Worm (Caenorhabditis elegans): ENCODE data around the gene F45H10.2.

F45H10.2 gene

ce11 chrII:13454839-13455238 is 38.0 kb downstream of the F45H10.2 start:
- TF ChIP-seq ceh-48 (tag; optimal IDR thresholded peaks at IDR 0.05) (peak; percentile 26), ceh-2 (tag; optimal IDR thresholded peaks at IDR 0.05) (no peak), fax-1 (tag; optimal IDR thresholded peaks at IDR 0.05) (no peak)

ce11 chrII:13451321-13451720 is 41.5 kb downstream of the F45H10.2 start:
- TF ChIP-seq nhr-232 (tag; optimal IDR thresholded peaks at IDR 0.05): no peak
- TF ChIP-seq elt-4 (tag; optimal IDR thresholded peaks at IDR 0.05): peak; percentile 30

ce11 chrII:13447668-13448067 is 45.2 kb downstream of the F45H10.2 start:
- TF ChIP-seq syd-9 (tag; optimal IDR thresholded peaks at IDR 0.05) (no peak), unc-55 (GFP tag; optimal IDR thresholded peaks at IDR 0.05) (peak; percentile 74), K09A11.1 (tag; optimal IDR thresholded peaks at IDR 0.05; ENCODE audit: insufficient read depth) (peak; percentile 31), hlh-30 (tag; optimal IDR thresholded peaks at IDR 0.05; ENCODE audit: insufficient read depth) (peak; percentile 95), elt-2 (tag; optimal IDR thresholded peaks at IDR 0.05) (peak; percentile 45), F13H6.1 (tag; optimal IDR thresholded peaks at IDR 0.05) (no peak), lim-6 (tag; optimal IDR thresholded peaks at IDR 0.05) (no peak), ceh-31 (tag; optimal IDR thresholded peaks at IDR 0.05) (peak; percentile 20), tbx-2 (tag; optimal IDR thresholded peaks at IDR 0.05) (peak; percentile 43), ceh-22 (tag; optimal IDR thresholded peaks at IDR 0.05) (no peak), nfya-1 (tag; optimal IDR thresholded peaks at IDR 0.05) (peak; percentile 74), ceh-18 (tag; optimal IDR thresholded peaks at IDR 0.05) (peak; percentile 29), unc-42 (tag; optimal IDR thresholded peaks at IDR 0.05) (peak; percentile 55)

- TF ChIP-seq elt-2 (tag; optimal IDR thresholded peaks at IDR 0.05): no peak
- no peak for TF ChIP-seq pax-1 (tag; optimal IDR thresholded peaks at IDR 0.05)
- no peak for TF ChIP-seq ets-4 (tag; optimal IDR thresholded peaks at IDR 0.05)
- no peak for TF ChIP-seq sox-4 (tag; optimal IDR thresholded peaks at IDR 0.05)
- no peak for TF ChIP-seq ceh-14 (tag; optimal IDR thresholded peaks at IDR 0.05)
- TF ChIP-seq nfya-1 (tag; optimal IDR thresholded peaks at IDR 0.05): no peak
- TF ChIP-seq hlh-15 (tag; optimal IDR thresholded peaks at IDR 0.05): no peak
- TF ChIP-seq tbx-2 (tag; optimal IDR thresholded peaks at IDR 0.05): no peak
Observed at ce11 chrII:13447166-13447643, 45.6 kb downstream of the F45H10.2 start, which contains the start of gene tbc-14. tbc-14 (minus strand) TSS chrII:13447593.

ce11 chrII:13446597-13446996 is 46.3 kb downstream of the F45H10.2 start:
- TF ChIP-seq ref-2 (tag; optimal IDR thresholded peaks at IDR 0.05) (no peak), pha-2 (tag; optimal IDR thresholded peaks at IDR 0.05) (no peak), fkh-6 (tag; optimal IDR thresholded peaks at IDR 0.05) (no peak), nfya-1 (tag; optimal IDR thresholded peaks at IDR 0.05) (peak; percentile 99), nhr-11 (tag; optimal IDR thresholded peaks at IDR 0.05) (no peak), hlh-30 (tag; optimal IDR thresholded peaks at IDR 0.05; ENCODE audit: insufficient read depth) (no peak), sox-4 (tag; optimal IDR thresholded peaks at IDR 0.05) (no peak), fkh-10 (GFP tag; optimal IDR thresholded peaks at IDR 0.05) (no peak), unc-42 (tag; optimal IDR thresholded peaks at IDR 0.05) (no peak)

- TF ChIP-seq ceh-6 (GFP tag; optimal IDR thresholded peaks at IDR 0.05) (no peak), nhr-11 (tag; optimal IDR thresholded peaks at IDR 0.05) (no peak), nhr-232 (tag; optimal IDR thresholded peaks at IDR 0.05) (no peak), ceh-31 (tag; optimal IDR thresholded peaks at IDR 0.05) (no peak), unc-55 (GFP tag; optimal IDR thresholded peaks at IDR 0.05) (no peak), elt-4 (tag; optimal IDR thresholded peaks at IDR 0.05) (no peak), hlh-30 (tag; optimal IDR thresholded peaks at IDR 0.05; ENCODE audit: insufficient read depth) (no peak), ceh-18 (tag; optimal IDR thresholded peaks at IDR 0.05) (no peak), pha-4 (tag; optimal IDR thresholded peaks at IDR 0.05) (no peak), sox-4 (tag; optimal IDR thresholded peaks at IDR 0.05) (no peak), hlh-15 (tag; optimal IDR thresholded peaks at IDR 0.05) (no peak), ama-1 (optimal IDR thresholded peaks at IDR 0.05) (no peak), tbx-2 (tag; optimal IDR thresholded peaks at IDR 0.05) (no peak), zip-5 (tag; optimal IDR thresholded peaks at IDR 0.05) (no peak), rnt-1 (tag; optimal IDR thresholded peaks at IDR 0.05) (no peak), F13H6.1 (tag; optimal IDR thresholded peaks at IDR 0.05) (no peak), eyg-1 (tag; optimal IDR thresholded peaks at IDR 0.05) (no peak), odd-2 (tag; optimal IDR thresholded peaks at IDR 0.05) (no peak), ceh-45 (GFP tag; IDR thresholded peaks at IDR 0.05) (no peak), ceh-9 (tag; optimal IDR thresholded peaks at IDR 0.05) (no peak)
Observed at ce11 chrII:13444307-13444706, 48.5 kb downstream of the F45H10.2 start.
